Fruit fly (Drosophila melanogaster) whole organism, pupa: ENCODE data around the gene Pomp.

Experiments
- CG10348 ChIP-seq: fragments of 200-800 bp; sonication (Bioruptor generic); IDR thresholded peaks from 2 replicates; pipeline ENCODE4 v1.3.6; 2022; ENCODE audit warnings: missing biosample characterization, missing genetic modification characterization
- CG12605 ChIP-seq: fragments of 200-800 bp; sonication (Bioruptor generic); IDR thresholded peaks from 2 replicates; pipeline ENCODE4 v1.3.6; 2022; ENCODE audit warnings: missing biosample characterization, missing genetic modification characterization
- CG13204 ChIP-seq: fragments of 200-800 bp; sonication (Bioruptor generic); optimal IDR thresholded peaks from 2 replicates; lab custom pipeline; 2018; ENCODE audit warnings: missing biosample characterization, mild to moderate bottlenecking, missing genetic modification characterization, moderate library complexity
- CG14655 ChIP-seq: fragments of 200-800 bp; sonication (Bioruptor generic); optimal IDR thresholded peaks from 3 replicates; lab custom pipeline; 2017; ENCODE audit warnings: mild to moderate bottlenecking, missing biosample characterization, missing genetic modification reagents, missing genetic modification characterization
- CG15710 ChIP-seq: fragments of 200-800 bp; sonication (Bioruptor generic); optimal IDR thresholded peaks from 2 replicates; lab custom pipeline; 2018; ENCODE audit warnings: missing biosample characterization, mild to moderate bottlenecking, missing genetic modification characterization, moderate library complexity
- CG17806 ChIP-seq: fragments of 200-800 bp; sonication (Bioruptor generic); optimal IDR thresholded peaks from 2 replicates; lab custom pipeline; 2018; ENCODE audit warnings: missing biosample characterization, mild to moderate bottlenecking, missing genetic modification characterization, moderate library complexity
- CG32121 ChIP-seq: fragments of 200-800 bp; sonication (Bioruptor generic); IDR thresholded peaks from 2 replicates; pipeline ENCODE4 v1.3.6; 2022; ENCODE audit warnings: missing biosample characterization, missing genetic modification characterization
- CG34367 ChIP-seq: fragments of 200-800 bp; sonication (Bioruptor generic); optimal IDR thresholded peaks from 2 replicates; lab custom pipeline; 2018; ENCODE audit warnings: missing biosample characterization, mild to moderate bottlenecking, missing genetic modification characterization
- CG4496 ChIP-seq: fragments of 200-800 bp; sonication (Bioruptor generic); IDR thresholded peaks from 3 replicates; pipeline ENCODE4 v1.3.6; 2022; ENCODE audit warnings: missing biosample characterization, missing genetic modification characterization
- CG8159 ChIP-seq: fragments of 200-800 bp; sonication (Bioruptor generic); optimal IDR thresholded peaks from 3 replicates; lab custom pipeline; 2018; ENCODE audit warnings: missing biosample characterization, mild to moderate bottlenecking, missing genetic modification characterization, moderate library complexity
- CG8301 ChIP-seq: fragments of 200-800 bp; sonication (Bioruptor generic); optimal IDR thresholded peaks from 2 replicates; lab custom pipeline; 2018; ENCODE audit warnings: missing biosample characterization, mild to moderate bottlenecking, missing genetic modification characterization
- CG9948 ChIP-seq: fragments of 200-800 bp; sonication (Bioruptor generic); optimal IDR thresholded peaks from 2 replicates; lab custom pipeline; 2018; ENCODE audit warnings: missing biosample characterization, mild to moderate bottlenecking, missing genetic modification characterization, moderate library complexity
- D1 ChIP-seq: fragments of 200-800 bp; sonication (Bioruptor generic); optimal IDR thresholded peaks from 2 replicates; lab custom pipeline; 2018; ENCODE audit warnings: missing biosample characterization, mild to moderate bottlenecking, missing genetic modification characterization, moderate library complexity
- EcR ChIP-seq: fragments of 200-800 bp; sonication (Bioruptor generic); optimal IDR thresholded peaks from 3 replicates; lab custom pipeline; 2019; ENCODE audit warnings: missing biosample characterization, missing genetic modification characterization, mild to moderate bottlenecking, moderate library complexity, missing genetic modification reagents
- Ets98B ChIP-seq: fragments of 200-800 bp; sonication (Bioruptor generic); IDR thresholded peaks from 2 replicates; pipeline ENCODE4 v1.3.6; 2022; ENCODE audit warnings: missing biosample characterization, missing genetic modification characterization
- Pif1A ChIP-seq: fragments of 200-800 bp; sonication (Bioruptor generic); optimal IDR thresholded peaks from 3 replicates; lab custom pipeline; 2016; ENCODE audit warnings: missing biosample characterization, missing genetic modification characterization
- Pif1B ChIP-seq: fragments of 200-800 bp; sonication (Bioruptor generic); optimal IDR thresholded peaks from 3 replicates; lab custom pipeline; 2016; ENCODE audit warnings: missing biosample characterization, missing genetic modification characterization
- Snoo ChIP-seq: fragments of 200-800 bp; sonication (Bioruptor generic); optimal IDR thresholded peaks from 3 replicates; lab custom pipeline; 2017; ENCODE audit warnings: missing biosample characterization, mild to moderate bottlenecking, missing genetic modification characterization, inconsistent platforms
- fd96Ca ChIP-seq: fragments of 200-800 bp; sonication (Bioruptor generic); IDR thresholded peaks from 3 replicates; pipeline ENCODE4 v1.3.6; 2022; ENCODE audit warnings: missing biosample characterization, missing genetic modification characterization
- gl ChIP-seq: fragments of 200-800 bp; sonication (Bioruptor generic); optimal IDR thresholded peaks from 2 replicates; lab custom pipeline; 2018; ENCODE audit warnings: missing biosample characterization, mild to moderate bottlenecking, missing genetic modification characterization
- rn ChIP-seq: fragments of 200-800 bp; sonication (Bioruptor generic); IDR thresholded peaks from 2 replicates; pipeline ENCODE4 v1.3.6; 2022; ENCODE audit warnings: missing biosample characterization, missing genetic modification characterization

Pomp gene

dm6 chr2L:20758847-20759465, 28.5 kb upstream of the Pomp start:
- peak; percentile 32 for TF ChIP-seq Pif1B (GFP tag; lab: Kevin White, UChicago)
- TF ChIP-seq gl (tag; lab: Kevin White, UChicago), result no peak
- TF ChIP-seq CG9948 (tag; lab: Kevin White, UChicago), result peak; percentile 76
- peak; percentile 90 for TF ChIP-seq CG4496 (GFP tag; lab: Robert Waterston, UW)
- TF ChIP-seq CG17806 (tag; lab: Kevin White, UChicago), result peak; percentile 77
- no peak for TF ChIP-seq CG34367
- TF ChIP-seq CG12605 (GFP tag; lab: Robert Waterston, UW), result peak; percentile 75; the same call in 1 of the 2 replicates
- TF ChIP-seq rn (GFP tag; lab: Robert Waterston, UW), result peak; percentile 46; the same call in 1 of the 2 replicates
- peak; percentile 46 for TF ChIP-seq CG15710 (tag; lab: Kevin White, UChicago)
- peak; percentile 77 for TF ChIP-seq Ets98B (GFP tag; lab: Robert Waterston, UW)
- peak; percentile 74 for TF ChIP-seq CG8159
- no peak for TF ChIP-seq EcR (GFP tag; lab: Kevin White, UChicago)
- peak; percentile 75 for TF ChIP-seq Pif1A (GFP tag; lab: Kevin White, UChicago)
- TF ChIP-seq CG32121 (GFP tag; lab: Robert Waterston, UW), result peak; percentile 77
- peak; percentile 12; the same call in 1 of the 2 replicates for TF ChIP-seq CG10348 (GFP tag; lab: Robert Waterston, UW)
- peak; percentile 94 for TF ChIP-seq CG14655 (GFP tag; lab: Kevin White, UChicago)
- peak; percentile 93 for TF ChIP-seq CG8301 (tag; lab: Kevin White, UChicago)
- peak; percentile 60 for TF ChIP-seq D1 (tag; lab: Kevin White, UChicago)
- TF ChIP-seq Snoo (tag; lab: Kevin White, UChicago), result peak; percentile 32
- no peak for TF ChIP-seq CG13204
- TF ChIP-seq fd96Ca, result peak; percentile 77

- peak; percentile 33 for TF ChIP-seq CG8301 (tag; lab: Kevin White, UChicago)
- no peak for TF ChIP-seq rn (GFP tag; lab: Robert Waterston, UW)
- no peak for TF ChIP-seq gl (tag; lab: Kevin White, UChicago)
- TF ChIP-seq EcR (GFP tag; lab: Kevin White, UChicago), result no peak
- TF ChIP-seq CG13204, result no peak
- no peak for TF ChIP-seq CG10348 (GFP tag; lab: Robert Waterston, UW)
- no peak for TF ChIP-seq Pif1B (GFP tag; lab: Kevin White, UChicago)
- TF ChIP-seq CG12605 (GFP tag; lab: Robert Waterston, UW), result no peak
- peak; percentile 60 for TF ChIP-seq Snoo (tag; lab: Kevin White, UChicago)
- no peak for TF ChIP-seq CG4496 (GFP tag; lab: Robert Waterston, UW)
- TF ChIP-seq CG8159, result peak; percentile 16
- TF ChIP-seq Ets98B (GFP tag; lab: Robert Waterston, UW), result no peak
- TF ChIP-seq D1 (tag; lab: Kevin White, UChicago), result no peak
- no peak for TF ChIP-seq CG9948 (tag; lab: Kevin White, UChicago)
- TF ChIP-seq CG17806 (tag; lab: Kevin White, UChicago), result peak; percentile 3
- TF ChIP-seq CG14655 (GFP tag; lab: Kevin White, UChicago), result peak; percentile 8
- no peak for TF ChIP-seq Pif1A (GFP tag; lab: Kevin White, UChicago)
- TF ChIP-seq fd96Ca, result no peak
- TF ChIP-seq CG34367, result no peak
- TF ChIP-seq CG15710 (tag; lab: Kevin White, UChicago), result peak; percentile 7
- no peak for TF ChIP-seq CG32121 (GFP tag; lab: Robert Waterston, UW)
These were observed 27.5 kb upstream of the Pomp start for dm6 chr2L:20759809-20760485.

dm6 chr2L:20760956-20761355, 26.5 kb upstream of the Pomp start:
- no peak for TF ChIP-seq CG10348 (GFP tag; lab: Robert Waterston, UW)
- no peak for TF ChIP-seq CG13204
- no peak for TF ChIP-seq CG14655 (GFP tag; lab: Kevin White, UChicago)
- no peak for TF ChIP-seq rn (GFP tag; lab: Robert Waterston, UW)

dm6 chr2L:20761951-20762538, 25.4 kb upstream of the Pomp start:
- TF ChIP-seq CG17806 (tag; lab: Kevin White, UChicago) (peak; percentile 72), fd96Ca (peak; percentile 35; the same call in 1 of the 3 replicates), CG13204 (no peak), CG8301 (tag; lab: Kevin White, UChicago) (peak; percentile 62), CG15710 (tag; lab: Kevin White, UChicago) (peak; percentile 77), CG12605 (GFP tag; lab: Robert Waterston, UW) (peak; percentile 79), CG8159 (peak; percentile 83), gl (tag; lab: Kevin White, UChicago) (peak; percentile 28), CG14655 (GFP tag; lab: Kevin White, UChicago) (peak; percentile 73), Snoo (tag; lab: Kevin White, UChicago) (peak; percentile 78), D1 (tag; lab: Kevin White, UChicago) (no peak), EcR (GFP tag; lab: Kevin White, UChicago) (no peak), CG34367 (peak; percentile 49), CG10348 (GFP tag; lab: Robert Waterston, UW) (no peak), CG4496 (GFP tag; lab: Robert Waterston, UW) (peak; percentile 76), Pif1A (GFP tag; lab: Kevin White, UChicago) (peak; percentile 74), rn (GFP tag; lab: Robert Waterston, UW) (0 out of 2 replicates have a peak, but pooled peaks have one; percentile 44), Ets98B (GFP tag; lab: Robert Waterston, UW) (peak; percentile 65), CG9948 (tag; lab: Kevin White, UChicago) (peak; percentile 75), CG32121 (GFP tag; lab: Robert Waterston, UW) (peak; percentile 77), Pif1B (GFP tag; lab: Kevin White, UChicago) (peak; percentile 73)
